Worm (Caenorhabditis elegans) whole organism, L2 larva: ENCODE measurements around the gene rpl-34.

Experiments
- ceh-82 ChIP-seq: fragments of 150-350 bp; optimal IDR thresholded peaks from 2 replicates; lab custom pipeline; 2014; ENCODE audit warnings: missing biosample characterization, missing genetic modification characterization
- elt-1 ChIP-seq: fragments of 150-350 bp; optimal IDR thresholded peaks from 2 replicates; lab custom pipeline; 2014; ENCODE audit warnings: missing biosample characterization, missing genetic modification characterization
- lin-11 ChIP-seq: fragments of 150-350 bp; sonication (generic microtip); optimal IDR thresholded peaks from 2 replicates; lab custom pipeline; 2014; ENCODE audit warnings: missing biosample characterization, missing genetic modification characterization, inconsistent platforms, mixed read lengths
- lin-13 ChIP-seq: fragments of 150-350 bp; optimal IDR thresholded peaks from 2 replicates; lab custom pipeline; 2014; ENCODE audit warnings: missing biosample characterization, missing genetic modification reagents, missing genetic modification characterization
- mbf-1 ChIP-seq: sonication (generic microtip); optimal IDR thresholded peaks from 2 replicates; lab custom pipeline; 2017; ENCODE audit warnings: missing biosample characterization, missing genetic modification characterization
- nhr-6 ChIP-seq: fragments of 150-350 bp; optimal IDR thresholded peaks from 2 replicates; lab custom pipeline; 2014; ENCODE audit warnings: missing biosample characterization, missing genetic modification characterization
- peb-1 ChIP-seq: fragments of 150-350 bp; optimal IDR thresholded peaks from 2 replicates; lab custom pipeline; 2014; ENCODE audit warnings: missing biosample characterization, missing genetic modification characterization
- unc-55 ChIP-seq: fragments of 150-350 bp; sonication (generic microtip); optimal IDR thresholded peaks from 3 replicates; lab custom pipeline; 2014; ENCODE audit warnings: missing biosample characterization, missing genetic modification reagents, missing genetic modification characterization

The rpl-34 gene

ce11 chrIV:12307720-12308119, 38.9 kb downstream of the rpl-34 start, which contains the start of gene oac-57:
Gene oac-57 (minus strand): TSS chrIV:12307820.
- no peak for TF ChIP-seq elt-1
- TF ChIP-seq peb-1 (tag; lab: Kevin White, UChicago): no peak
- TF ChIP-seq lin-11: no peak
- no peak for TF ChIP-seq ceh-82

- TF ChIP-seq nhr-6 (no peak), unc-55 (GFP tag; lab: Kevin White, UChicago) (no peak), lin-13 (GFP tag; lab: Kevin White, UChicago) (no peak), mbf-1 (tag; lab: Kevin White, UChicago) (no peak)
These were observed 42.8 kb downstream of the rpl-34 start, which contains the start of gene oac-58 for ce11 chrIV:12311597-12311996. Gene oac-58 (minus strand): TSS chrIV:12311697.
